Worm (Caenorhabditis elegans) whole organism, late embryonic: ENCODE results near the gene che-10.

Experiments
- C08G9.2 ChIP-seq: sonication (generic microtip); optimal IDR thresholded peaks from 2 replicates; lab custom pipeline; 2016; ENCODE audit warnings: mild to moderate bottlenecking, missing genetic modification characterization, moderate library complexity, missing compliant biosample characterization
- K09A11.1 ChIP-seq: sonication (generic microtip); optimal IDR thresholded peaks from 2 replicates; lab custom pipeline; 2017; ENCODE audit warnings: antibody characterized with exemption, mild to moderate bottlenecking, missing genetic modification characterization, missing compliant biosample characterization; ENCODE audit not compliant: insufficient read depth
- ahr-1 ChIP-seq: sonication (generic microtip); optimal IDR thresholded peaks from 2 replicates; lab custom pipeline; 2016; ENCODE audit warnings: missing genetic modification characterization, missing compliant biosample characterization
- ama-1 ChIP-seq: fragments of 150-350 bp; optimal IDR thresholded peaks from 2 replicates; lab custom pipeline; 2014
- ceh-14 ChIP-seq: sonication (generic microtip); optimal IDR thresholded peaks from 2 replicates; lab custom pipeline; 2016; ENCODE audit warnings: missing genotype, missing genetic modification characterization, missing compliant biosample characterization
- ceh-18 ChIP-seq: sonication (generic microtip); optimal IDR thresholded peaks from 2 replicates; lab custom pipeline; 2016; ENCODE audit warnings: missing genetic modification characterization, missing compliant biosample characterization
- ceh-19 ChIP-seq: fragments of 200-800 bp; sonication (Bioruptor generic); optimal IDR thresholded peaks from 2 replicates; lab custom pipeline; 2018; ENCODE audit warnings: mild to moderate bottlenecking, missing genetic modification characterization, missing compliant biosample characterization
- ceh-22 ChIP-seq: sonication (generic microtip); optimal IDR thresholded peaks from 2 replicates; lab custom pipeline; 2017; ENCODE audit warnings: missing biosample characterization, missing genetic modification characterization
- ceh-31 ChIP-seq: sonication (generic microtip); optimal IDR thresholded peaks from 2 replicates; lab custom pipeline; 2016; ENCODE audit warnings: missing genetic modification characterization, missing compliant biosample characterization
- ceh-45 ChIP-seq: fragments of 200-800 bp; sonication (Bioruptor generic); IDR thresholded peaks from 2 replicates; pipeline ENCODE4 v1.3.6; 2022; ENCODE audit warnings: missing genetic modification reagents, missing genetic modification characterization, missing compliant biosample characterization
- che-1 ChIP-seq: sonication (generic microtip); optimal IDR thresholded peaks from 2 replicates; lab custom pipeline; 2016; ENCODE audit warnings: mild to moderate bottlenecking, missing genetic modification characterization, missing compliant biosample characterization
- dmd-4 ChIP-seq: sonication (generic microtip); optimal IDR thresholded peaks from 2 replicates; lab custom pipeline; 2016; ENCODE audit warnings: borderline replicate concordance, missing genetic modification characterization, missing compliant biosample characterization
- dve-1 ChIP-seq: sonication (generic microtip); optimal IDR thresholded peaks from 2 replicates; lab custom pipeline; 2017; ENCODE audit warnings: antibody characterized with exemption, mild to moderate bottlenecking, missing genetic modification characterization, missing compliant biosample characterization
- elt-2 ChIP-seq: sonication (generic microtip); optimal IDR thresholded peaks from 2 replicates; lab custom pipeline; 2016; ENCODE audit warnings: missing genetic modification reagents, missing genetic modification characterization, missing compliant biosample characterization
- ets-4 ChIP-seq: sonication (generic microtip); optimal IDR thresholded peaks from 2 replicates; lab custom pipeline; 2016; ENCODE audit warnings: missing genetic modification characterization, missing compliant biosample characterization
- eyg-1 ChIP-seq: sonication (generic microtip); optimal IDR thresholded peaks from 2 replicates; lab custom pipeline; 2016; ENCODE audit warnings: missing genotype, missing genetic modification characterization, missing compliant biosample characterization
- fax-1 ChIP-seq: sonication (generic microtip); optimal IDR thresholded peaks from 2 replicates; lab custom pipeline; 2016; ENCODE audit warnings: missing genotype, missing genetic modification characterization, missing compliant biosample characterization
- fkh-10 ChIP-seq: fragments of 150-350 bp; optimal IDR thresholded peaks from 2 replicates; lab custom pipeline; 2014; ENCODE audit warnings: missing biosample characterization, missing genetic modification reagents, missing genetic modification characterization
- gmeb-2 ChIP-seq: sonication (generic microtip); optimal IDR thresholded peaks from 2 replicates; lab custom pipeline; 2016; ENCODE audit warnings: missing genetic modification characterization, inconsistent platforms, missing compliant biosample characterization
- hlh-15 ChIP-seq: sonication (generic microtip); optimal IDR thresholded peaks from 2 replicates; lab custom pipeline; 2016; ENCODE audit warnings: missing genetic modification characterization, missing compliant biosample characterization
- hlh-30 ChIP-seq: sonication (generic microtip); optimal IDR thresholded peaks from 2 replicates; lab custom pipeline; 2017; ENCODE audit warnings: antibody characterized with exemption, missing genetic modification characterization, missing compliant biosample characterization; ENCODE audit not compliant: insufficient read depth
- hlh-6 ChIP-seq: sonication (generic microtip); optimal IDR thresholded peaks from 2 replicates; lab custom pipeline; 2016; ENCODE audit warnings: missing genotype, missing genetic modification characterization, missing compliant biosample characterization
- lim-6 ChIP-seq: sonication (generic microtip); optimal IDR thresholded peaks from 2 replicates; lab custom pipeline; 2016; ENCODE audit warnings: missing genetic modification characterization, missing compliant biosample characterization
- mec-3 ChIP-seq: sonication (generic microtip); optimal IDR thresholded peaks from 2 replicates; lab custom pipeline; 2016; ENCODE audit warnings: borderline replicate concordance, missing genetic modification characterization, missing compliant biosample characterization
- nhr-11 ChIP-seq: fragments of 150-350 bp; optimal IDR thresholded peaks from 2 replicates; lab custom pipeline; 2014; ENCODE audit warnings: missing biosample characterization, missing genetic modification characterization
- npax-4 ChIP-seq: sonication (generic microtip); optimal IDR thresholded peaks from 2 replicates; lab custom pipeline; 2016; ENCODE audit warnings: missing genetic modification characterization, missing compliant biosample characterization
- pag-3 ChIP-seq: sonication (generic microtip); optimal IDR thresholded peaks from 2 replicates; lab custom pipeline; 2016; ENCODE audit warnings: missing compliant biosample characterization, missing genetic modification characterization, borderline replicate concordance
- pax-1 ChIP-seq: fragments of 150-350 bp; optimal IDR thresholded peaks from 2 replicates; lab custom pipeline; 2014; ENCODE audit warnings: missing biosample characterization, missing genetic modification characterization
- pha-2 ChIP-seq: sonication (generic microtip); optimal IDR thresholded peaks from 2 replicates; lab custom pipeline; 2017; ENCODE audit warnings: mild to moderate bottlenecking, missing genetic modification characterization, missing compliant biosample characterization
- pha-4 ChIP-seq: fragments of 150-350 bp; optimal IDR thresholded peaks from 2 replicates; lab custom pipeline; 2018; ENCODE audit warnings: missing biosample characterization, missing genetic modification reagents, missing genetic modification characterization
- pqm-1 ChIP-seq: sonication (generic microtip); optimal IDR thresholded peaks from 2 replicates; lab custom pipeline; 2016; ENCODE audit warnings: missing genetic modification characterization, missing compliant biosample characterization
- ref-2 ChIP-seq: sonication (generic microtip); optimal IDR thresholded peaks from 2 replicates; lab custom pipeline; 2016; ENCODE audit warnings: missing genetic modification characterization, missing compliant biosample characterization
- rnt-1 ChIP-seq: sonication (generic microtip); optimal IDR thresholded peaks from 2 replicates; lab custom pipeline; 2016; ENCODE audit warnings: missing genetic modification characterization, missing compliant biosample characterization
- sox-2 ChIP-seq: fragments of 200-800 bp; sonication (Bioruptor generic); IDR thresholded peaks from 2 replicates; pipeline ENCODE4 v1.3.6; 2022; ENCODE audit warnings: missing genetic modification reagents, missing genetic modification characterization, missing compliant biosample characterization
- sox-4 ChIP-seq: sonication (generic microtip); optimal IDR thresholded peaks from 2 replicates; lab custom pipeline; 2017; ENCODE audit warnings: mild to moderate bottlenecking, missing genetic modification characterization, inconsistent platforms, missing compliant biosample characterization
- tbx-7 ChIP-seq: sonication (generic microtip); optimal IDR thresholded peaks from 2 replicates; lab custom pipeline; 2016; ENCODE audit warnings: missing genotype, missing genetic modification characterization, missing compliant biosample characterization
- ttx-3 ChIP-seq: sonication (generic microtip); optimal IDR thresholded peaks from 2 replicates; lab custom pipeline; 2016; ENCODE audit warnings: missing genetic modification reagents, missing genetic modification characterization, missing compliant biosample characterization
- unc-3 ChIP-seq, 2 experiments: fragments of 200-800 bp in 1 of 2; sonication (Bioruptor generic) in 1 of 2; sonication (generic microtip) in 1 of 2; conservative IDR thresholded peaks in 1 of 2; optimal IDR thresholded peaks in 1 of 2; 2 replicates each; pipeline versions ENCODE4 v1.3.6 to Lab custom; 2016 to 2022; ENCODE audit warnings: missing compliant biosample characterization in 2 of 2, missing genetic modification characterization in 2 of 2, missing genetic modification reagents in 1 of 2
- unc-42 ChIP-seq: sonication (generic microtip); optimal IDR thresholded peaks from 2 replicates; lab custom pipeline; 2016; ENCODE audit warnings: missing genotype, missing genetic modification characterization, missing compliant biosample characterization
- zip-5 ChIP-seq: sonication (generic microtip); optimal IDR thresholded peaks from 2 replicates; lab custom pipeline; 2016; ENCODE audit warnings: missing genetic modification characterization, missing compliant biosample characterization

The che-10 gene

ce11 chrII:4672584-4673110, 34.5 kb upstream of the che-10 start, which contains the start of the genes clec-140 and hmg-11 (continued):
- TF ChIP-seq sox-2 (GFP tag; lab: Robert Waterston, UW) (peak; percentile 33; the same call in 1 of the 2 replicates), ets-4 (tag; lab: Kevin White, UChicago) (no peak), eyg-1 (tag; lab: Kevin White, UChicago) (peak; percentile 12), pha-2 (tag; lab: Kevin White, UChicago) (no peak), npax-4 (tag; lab: Kevin White, UChicago) (no peak), unc-3 (GFP tag; conservative IDR thresholded peaks at IDR 0.05; lab: Robert Waterston, UW) (no peak), unc-3 (tag; optimal IDR thresholded peaks at IDR 0.05; lab: Kevin White, UChicago) (no peak), ceh-18 (tag; lab: Kevin White, UChicago) (peak; percentile 17), dmd-4 (tag; lab: Kevin White, UChicago) (no peak), gmeb-2 (tag; lab: Kevin White, UChicago) (no peak), elt-2 (tag; lab: Kevin White, UChicago) (peak; percentile 43), hlh-30 (peak; percentile 54), pqm-1 (tag; lab: Kevin White, UChicago) (no peak), sox-4 (tag; lab: Kevin White, UChicago) (no peak), ttx-3 (no peak), ref-2 (peak; percentile 57), K09A11.1 (tag; lab: Kevin White, UChicago) (no peak), ahr-1 (tag; lab: Kevin White, UChicago) (no peak), dve-1 (tag; lab: Kevin White, UChicago) (no peak), ceh-22 (no peak), rnt-1 (tag; lab: Kevin White, UChicago) (peak; percentile 68), pha-4 (tag; lab: Kevin White, UChicago) (no peak), fax-1 (no peak), ceh-14 (peak; percentile 63), hlh-6 (no peak)
- TF ChIP-seq, all 69 proteins: peak for 16

DNA sequence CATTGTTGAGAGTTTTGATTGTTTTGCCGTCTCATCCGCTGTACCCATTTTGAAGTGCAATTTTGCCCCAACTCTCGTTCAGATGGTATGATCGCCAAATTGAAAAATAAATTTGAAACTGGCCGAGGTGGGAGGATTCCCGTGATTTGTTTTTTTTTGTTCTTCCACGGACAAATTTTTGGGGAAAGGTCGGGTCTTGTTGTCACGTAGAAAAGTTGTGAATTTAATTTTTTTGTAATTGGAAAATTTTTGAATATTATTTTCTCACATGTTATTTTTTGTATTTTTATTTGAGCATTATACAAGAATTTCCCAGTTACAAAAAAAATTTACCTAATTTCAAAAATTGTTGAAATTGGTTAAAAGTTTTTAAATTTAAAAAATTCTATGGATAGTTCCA, 33.6 kb upstream of the che-10 start, which contains the start of gene T05A7.6:
Gene T05A7.6, minus strand, starts transcription at position 101 of the 400 bp plus-strand sequence.
- TF ChIP-seq fkh-10 (GFP tag; lab: Kevin White, UChicago) = no peak

- TF ChIP-seq dmd-4 (tag; lab: Kevin White, UChicago) = no peak
- no peak for TF ChIP-seq pax-1
- no peak for TF ChIP-seq rnt-1 (tag; lab: Kevin White, UChicago)
- TF ChIP-seq ceh-18 (tag; lab: Kevin White, UChicago) = no peak
- TF ChIP-seq ceh-19 (GFP tag; lab: Kevin White, UChicago) = no peak
- TF ChIP-seq ceh-45 = no peak
- no peak for TF ChIP-seq pha-2 (tag; lab: Kevin White, UChicago)
- TF ChIP-seq C08G9.2 (tag; lab: Kevin White, UChicago) = no peak
- TF ChIP-seq ama-1 = no peak
- TF ChIP-seq che-1 (tag; lab: Kevin White, UChicago) = no peak
These were observed 29.4 kb upstream of the che-10 start, which contains the start of gene fut-5 for ce11 chrII:4667572-4667971. TSS of gene fut-5 (minus strand) at chrII:4667672.

- no peak for TF ChIP-seq ref-2
- TF ChIP-seq pag-3 = no peak
- TF ChIP-seq hlh-15 (tag; lab: Kevin White, UChicago) = no peak
- TF ChIP-seq lim-6 (tag; lab: Kevin White, UChicago) = no peak
- no peak for TF ChIP-seq hlh-30
- TF ChIP-seq pax-1 = no peak
- TF ChIP-seq mec-3 (tag; lab: Kevin White, UChicago) = no peak
- TF ChIP-seq nhr-11 = no peak
- TF ChIP-seq fkh-10 (GFP tag; lab: Kevin White, UChicago) = no peak
- TF ChIP-seq ahr-1 (tag; lab: Kevin White, UChicago) = no peak
- no peak for TF ChIP-seq sox-2 (GFP tag; lab: Robert Waterston, UW)
- TF ChIP-seq dmd-4 (tag; lab: Kevin White, UChicago) = no peak
- no peak for TF ChIP-seq ama-1
- TF ChIP-seq ttx-3 = no peak
- no peak for TF ChIP-seq tbx-7
- TF ChIP-seq ceh-22 = no peak
- TF ChIP-seq zip-5 (tag; lab: Kevin White, UChicago) = no peak
- no peak for TF ChIP-seq unc-42 (tag; lab: Kevin White, UChicago)
- no peak for TF ChIP-seq ceh-31
- no peak for TF ChIP-seq pha-2 (tag; lab: Kevin White, UChicago)
These were observed 27.2 kb upstream of the che-10 start, which contains the start of gene T05A7.11 for ce11 chrII:4665359-4665758. TSS of gene T05A7.11 (minus strand) at chrII:4665459.
